Worm (Caenorhabditis elegans): ENCODE results near the gene T25B6.6.

The T25B6.6 gene

DNA sequence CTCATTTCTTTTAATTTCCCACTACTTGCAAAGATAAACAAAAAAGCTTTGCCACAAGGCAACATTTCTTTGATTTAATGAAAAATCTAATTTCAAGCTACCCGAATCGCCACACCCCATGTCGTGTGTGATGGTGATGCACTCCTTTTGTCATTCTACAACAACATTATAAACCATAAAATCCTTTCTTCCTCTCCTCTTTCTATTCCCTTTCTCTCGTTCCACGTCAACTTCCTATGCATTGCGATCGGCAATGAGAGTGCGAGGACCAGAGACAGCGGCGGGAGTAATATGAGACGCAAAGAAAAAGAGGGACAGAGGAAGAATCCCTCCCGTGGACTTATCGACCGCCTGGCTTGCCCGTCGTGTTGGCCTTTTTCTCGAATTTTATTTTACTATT is 45.4 kb upstream of the T25B6.6 start (continued):
- no peak for TF ChIP-seq ets-4 (tag; optimal IDR thresholded peaks at IDR 0.05)
- no peak for TF ChIP-seq ahr-1 (tag; optimal IDR thresholded peaks at IDR 0.05)
- no peak for TF ChIP-seq ceh-9 (tag; optimal IDR thresholded peaks at IDR 0.05)
- TF ChIP-seq ceh-48 (tag; optimal IDR thresholded peaks at IDR 0.05) = peak; percentile 24

DNA sequence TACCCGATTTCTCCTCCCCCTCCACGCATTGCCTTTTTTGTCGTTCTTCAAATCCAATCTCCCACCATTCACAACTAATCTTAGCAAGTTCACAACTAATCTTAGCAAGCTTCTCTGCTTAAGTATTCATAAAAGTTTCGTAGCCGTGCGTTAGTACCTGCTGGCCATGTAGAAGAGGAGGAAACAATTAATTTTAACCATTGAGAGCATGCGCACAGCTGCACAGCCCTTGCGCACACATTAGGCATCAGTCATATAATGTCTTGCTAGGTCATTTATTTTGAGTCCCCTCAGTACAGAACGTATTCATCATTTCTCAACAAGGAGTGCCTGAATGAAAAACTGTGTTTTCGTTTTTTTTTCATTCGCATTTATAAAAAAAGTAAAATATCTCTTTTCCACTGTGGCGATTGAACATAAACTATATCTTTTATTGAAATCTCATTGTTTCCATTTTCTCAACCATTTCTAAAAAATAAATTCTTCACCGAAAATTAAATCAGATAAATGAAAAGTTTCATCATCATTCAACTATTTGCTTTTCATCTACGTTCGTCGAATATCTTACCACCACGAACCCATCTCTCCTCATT is 44.6 kb upstream of the T25B6.6 start:
- TF ChIP-seq ceh-19 (GFP tag; optimal IDR thresholded peaks at IDR 0.05) (no peak), ceh-22 (tag; optimal IDR thresholded peaks at IDR 0.05) (no peak), T23F11.4 (GFP tag; optimal IDR thresholded peaks at IDR 0.05) (no peak), lin-11 (tag; optimal IDR thresholded peaks at IDR 0.05) (no peak), pha-4 (tag; optimal IDR thresholded peaks at IDR 0.05) (no peak), ama-1 (optimal IDR thresholded peaks at IDR 0.05) (no peak), rnt-1 (tag; optimal IDR thresholded peaks at IDR 0.05) (no peak), ttx-3 (tag; optimal IDR thresholded peaks at IDR 0.05) (no peak), npax-4 (tag; optimal IDR thresholded peaks at IDR 0.05) (no peak), tbx-7 (tag; optimal IDR thresholded peaks at IDR 0.05) (no peak), che-1 (tag; optimal IDR thresholded peaks at IDR 0.05) (no peak), ceh-24 (tag; optimal IDR thresholded peaks at IDR 0.05) (no peak), hlh-6 (tag; optimal IDR thresholded peaks at IDR 0.05) (no peak), fkh-6 (tag; optimal IDR thresholded peaks at IDR 0.05) (no peak), nfya-1 (tag; optimal IDR thresholded peaks at IDR 0.05) (no peak), dmd-4 (tag; optimal IDR thresholded peaks at IDR 0.05; ENCODE audit: borderline replicate concordance) (no peak), madf-2 (tag; optimal IDR thresholded peaks at IDR 0.05) (no peak), unc-55 (GFP tag; optimal IDR thresholded peaks at IDR 0.05) (no peak), eyg-1 (tag; optimal IDR thresholded peaks at IDR 0.05) (no peak)

DNA sequence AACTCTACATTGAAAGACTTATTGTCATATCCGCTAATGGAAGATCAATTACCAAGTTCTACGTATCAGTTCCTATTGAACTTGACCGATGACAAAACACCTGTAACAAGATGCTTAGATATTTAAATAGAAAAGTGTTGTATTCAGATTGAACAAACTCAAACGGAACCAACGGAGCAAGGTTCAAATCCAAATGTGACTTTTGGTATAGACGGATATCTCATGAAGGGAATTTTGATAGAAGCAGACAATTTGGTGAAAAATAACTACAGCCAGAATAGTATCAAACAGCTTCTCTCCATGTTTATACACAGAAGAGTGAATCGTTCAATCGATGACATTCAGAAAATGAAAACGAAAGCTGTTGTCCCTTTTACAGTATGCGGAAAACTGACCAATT is 40.8 kb upstream of the T25B6.6 start:
- TF ChIP-seq hlh-6 (tag; optimal IDR thresholded peaks at IDR 0.05) = no peak
- no peak for TF ChIP-seq sox-2 (GFP tag; IDR thresholded peaks at IDR 0.05)
- no peak for TF ChIP-seq hlh-30 (tag; optimal IDR thresholded peaks at IDR 0.05; ENCODE audit: insufficient read depth)
- no peak for TF ChIP-seq tbx-7 (tag; optimal IDR thresholded peaks at IDR 0.05)

DNA sequence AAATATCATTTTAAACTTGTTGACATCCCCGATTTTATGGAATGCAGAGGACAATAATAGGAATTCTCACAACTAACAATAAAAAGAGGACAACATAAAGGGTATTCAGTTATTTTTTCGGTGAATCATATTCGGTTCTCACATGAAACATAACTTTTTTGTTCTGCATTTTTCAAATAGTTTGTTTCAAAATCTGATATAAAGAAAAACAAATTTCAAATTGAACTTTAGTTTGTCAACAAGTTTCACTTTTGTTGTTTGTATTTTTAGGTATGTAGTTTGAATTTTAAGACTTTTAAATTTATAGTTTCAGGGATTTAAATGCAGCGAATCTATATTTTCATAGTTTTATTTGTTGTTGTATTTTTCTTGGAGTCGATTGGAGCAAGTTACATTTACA is 39.8 kb upstream of the T25B6.6 start, which contains the start of gene F47E1.4:
Gene F47E1.4 (plus strand): TSS at position 301 of the 400 bp plus-strand sequence.
- TF ChIP-seq C38D4.7 (GFP tag; optimal IDR thresholded peaks at IDR 0.05) (no peak), ceh-30 (tag; optimal IDR thresholded peaks at IDR 0.05) (no peak), madf-2 (tag; optimal IDR thresholded peaks at IDR 0.05) (no peak), odd-2 (tag; optimal IDR thresholded peaks at IDR 0.05) (no peak), rnt-1 (tag; optimal IDR thresholded peaks at IDR 0.05) (no peak), hlh-6 (tag; optimal IDR thresholded peaks at IDR 0.05) (no peak), ets-4 (tag; optimal IDR thresholded peaks at IDR 0.05) (no peak), Y22D7AL.16 (tag; optimal IDR thresholded peaks at IDR 0.05) (no peak), tbx-7 (tag; optimal IDR thresholded peaks at IDR 0.05) (no peak), che-1 (tag; optimal IDR thresholded peaks at IDR 0.05) (no peak)

DNA sequence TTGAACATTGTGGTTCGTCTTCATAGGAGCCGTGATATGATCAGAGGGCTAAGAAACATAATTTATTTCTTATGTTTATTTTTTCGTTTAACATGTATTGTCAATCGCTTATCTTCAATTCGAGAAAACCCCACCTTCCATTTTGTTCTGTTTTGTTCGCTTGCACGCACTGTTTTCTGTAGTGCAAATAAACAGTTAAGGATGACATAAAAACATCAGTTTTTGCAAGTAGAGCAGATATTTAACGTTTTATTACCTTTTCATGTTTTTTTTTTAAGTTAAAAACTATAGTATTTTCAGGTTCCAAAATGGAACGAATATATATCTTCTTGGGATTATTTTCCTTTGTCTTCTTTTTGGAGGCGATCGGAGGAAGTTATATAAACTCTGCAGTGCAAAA is 34.7 kb upstream of the T25B6.6 start, which contains the start of gene F47E1.2:
Gene F47E1.2 (plus strand): TSS at position 301 of the 400 bp plus-strand sequence.
- TF ChIP-seq C08G9.2 (tag; optimal IDR thresholded peaks at IDR 0.05) (no peak), che-1 (tag; optimal IDR thresholded peaks at IDR 0.05) (no peak), madf-2 (tag; optimal IDR thresholded peaks at IDR 0.05) (no peak), ceh-30 (tag; optimal IDR thresholded peaks at IDR 0.05) (no peak), ets-4 (tag; optimal IDR thresholded peaks at IDR 0.05) (no peak), ceh-31 (tag; optimal IDR thresholded peaks at IDR 0.05) (no peak), lin-11 (tag; optimal IDR thresholded peaks at IDR 0.05) (no peak), zip-5 (tag; optimal IDR thresholded peaks at IDR 0.05) (no peak), ceh-45 (GFP tag; IDR thresholded peaks at IDR 0.05) (no peak), ceh-18 (tag; optimal IDR thresholded peaks at IDR 0.05) (no peak), pros-1 (tag; optimal IDR thresholded peaks at IDR 0.05) (no peak), pat-9 (tag; optimal IDR thresholded peaks at IDR 0.05) (no peak), ceh-9 (tag; optimal IDR thresholded peaks at IDR 0.05) (no peak), ceh-14 (tag; optimal IDR thresholded peaks at IDR 0.05) (no peak), C38D4.7 (GFP tag; optimal IDR thresholded peaks at IDR 0.05) (no peak), lim-6 (tag; optimal IDR thresholded peaks at IDR 0.05) (no peak), eyg-1 (tag; optimal IDR thresholded peaks at IDR 0.05) (no peak), rnt-1 (tag; optimal IDR thresholded peaks at IDR 0.05) (no peak)

All from whole organism, late embryonic.